Comparison of ENCODE assay signal across 8 worm cellular contexts in genomic region chrII:12738284-12739201, ce11.
TF ChIP-seq lines count a peak whose summit lies in the region.

Gene pisy-1, minus strand, starts transcription at chrII:12738334.

TF ChIP-seq in whole organism, L1 larva, 84 proteins besides CTCF, POLR2A, EP300 and RAD21 (continues in another document):
- TF ChIP-seq xbp-1 (tag; optimal IDR thresholded peaks at IDR 0.05; lab: Kevin White, UChicago) = peak; percentile 60
- TF ChIP-seq efl-1 (optimal IDR thresholded peaks at IDR 0.05; lab: Kevin White, UChicago) = peak; percentile 65 to 86
- TF ChIP-seq efl-1 (GFP tag; optimal IDR thresholded peaks at IDR 0.05 in 1 of 2; lab: Kevin White, UChicago) = peak; percentile 89 to 98
- no peak for TF ChIP-seq fkh-8 (tag; optimal IDR thresholded peaks at IDR 0.05; lab: Kevin White, UChicago)
- no peak for TF ChIP-seq nhr-12 (tag; optimal IDR thresholded peaks at IDR 0.05; lab: Kevin White, UChicago)
- TF ChIP-seq lin-39 (tag; optimal IDR thresholded peaks at IDR 0.05; lab: Kevin White, UChicago) = peak; percentile 34
- no peak for TF ChIP-seq ets-5 (GFP tag; IDR thresholded peaks at IDR 0.05; lab: Robert Waterston, UW)
- TF ChIP-seq F16B12.6 (tag; optimal IDR thresholded peaks at IDR 0.05; lab: Kevin White, UChicago) = peak; percentile 32
- peak in 1 of 2 experiments; percentile 52 for TF ChIP-seq mdl-1 (tag; optimal IDR thresholded peaks at IDR 0.05; lab: Kevin White, UChicago)
- no peak for TF ChIP-seq ces-1 (GFP tag; optimal IDR thresholded peaks at IDR 0.05; lab: Kevin White, UChicago)
- TF ChIP-seq skn-1 (tag; optimal IDR thresholded peaks at IDR 0.05; lab: Kevin White, UChicago) = peak; percentile 68

TF ChIP-seq in whole organism, L2 larva, 48 proteins besides CTCF, POLR2A, EP300 and RAD21 (continues in another document):
- TF ChIP-seq ztf-4 (tag; optimal IDR thresholded peaks at IDR 0.05; lab: Kevin White, UChicago) (no peak), elt-1 (tag; optimal IDR thresholded peaks at IDR 0.05; lab: Kevin White, UChicago) (no peak), ceh-16 (tag; optimal IDR thresholded peaks at IDR 0.05; lab: Kevin White, UChicago) (no peak), F13H6.1 (tag; optimal IDR thresholded peaks at IDR 0.05; lab: Kevin White, UChicago) (no peak), nhr-10 (tag; optimal IDR thresholded peaks at IDR 0.05; lab: Kevin White, UChicago) (no peak), gmeb-1 (tag; optimal IDR thresholded peaks at IDR 0.05; lab: Kevin White, UChicago) (peak; percentile 75), ama-1 (optimal IDR thresholded peaks at IDR 0.05; lab: Kevin White, UChicago) (no peak), lin-11 (tag; optimal IDR thresholded peaks at IDR 0.05; lab: Kevin White, UChicago) (no peak), lin-13 (GFP tag; optimal IDR thresholded peaks at IDR 0.05; lab: Kevin White, UChicago) (peak; percentile 49), nhr-12 (tag; optimal IDR thresholded peaks at IDR 0.05; lab: Kevin White, UChicago) (no peak), unc-55 (GFP tag; optimal IDR thresholded peaks at IDR 0.05; lab: Kevin White, UChicago) (peak; percentile 82), elt-3 (tag; optimal IDR thresholded peaks at IDR 0.05; lab: Kevin White, UChicago) (no peak)

TF ChIP-seq in whole organism, L3 larva, 47 proteins besides CTCF, POLR2A, EP300 and RAD21 (continues in another document):
- peak; percentile 76 for TF ChIP-seq pha-4 (tag; optimal IDR thresholded peaks at IDR 0.05; lab: Kevin White, UChicago)
- TF ChIP-seq nfya-1 (tag; optimal IDR thresholded peaks at IDR 0.05; lab: Kevin White, UChicago; ENCODE audit: insufficient read depth) = no peak
- peak; percentile 77 for TF ChIP-seq lin-15B (tag; optimal IDR thresholded peaks at IDR 0.05; lab: Kevin White, UChicago)
- no peak for TF ChIP-seq nhr-77 (tag; optimal IDR thresholded peaks at IDR 0.05; lab: Kevin White, UChicago)
- TF ChIP-seq lin-39 (tag; optimal IDR thresholded peaks at IDR 0.05; lab: Kevin White, UChicago) = peak; percentile 49
- no peak for TF ChIP-seq nhr-67 (tag; optimal IDR thresholded peaks at IDR 0.05; lab: Kevin White, UChicago)
- no peak for TF ChIP-seq ama-1 (optimal IDR thresholded peaks at IDR 0.05; lab: Kevin White, UChicago)
- peak; percentile 4 for TF ChIP-seq elt-2 (tag; optimal IDR thresholded peaks at IDR 0.05; lab: Kevin White, UChicago)
- peak; percentile 48 for TF ChIP-seq snpc-4 (tag; optimal IDR thresholded peaks at IDR 0.05; lab: Kevin White, UChicago)
- peak; percentile 55 for TF ChIP-seq hmg-11 (tag; optimal IDR thresholded peaks at IDR 0.05; lab: Kevin White, UChicago)
- TF ChIP-seq nhr-28 (tag; optimal IDR thresholded peaks at IDR 0.05; lab: Kevin White, UChicago) = no peak
- TF ChIP-seq egl-5 (tag; optimal IDR thresholded peaks at IDR 0.05; lab: Kevin White, UChicago) = peak; percentile 46

TF ChIP-seq in whole organism, L4 larva, 104 proteins besides CTCF, POLR2A, EP300 and RAD21 (continues in another document):
- TF ChIP-seq unc-62 (GFP tag; optimal IDR thresholded peaks at IDR 0.05 in 1 of 2; lab: Kevin White, UChicago) = peak in 1 of 2 experiments; percentile 2
- TF ChIP-seq unc-62 (tag; optimal IDR thresholded peaks at IDR 0.05; lab: Kevin White, UChicago) = no peak
- no peak for TF ChIP-seq fos-1 (tag; optimal IDR thresholded peaks at IDR 0.05; lab: Kevin White, UChicago)
- TF ChIP-seq tra-1 (GFP tag; IDR thresholded peaks at IDR 0.05; lab: Robert Waterston, UW) = no peak
- peak in 1 of 2 experiments; percentile 79 for TF ChIP-seq lsy-2 (tag; optimal IDR thresholded peaks at IDR 0.05; lab: Kevin White, UChicago)
- peak; percentile 40 for TF ChIP-seq nhr-28 (tag; optimal IDR thresholded peaks at IDR 0.05; lab: Kevin White, UChicago)
- TF ChIP-seq nhr-6 (tag; optimal IDR thresholded peaks at IDR 0.05; lab: Kevin White, UChicago) = peak; percentile 70
- 0 out of 2 replicates have a peak, but pooled peaks have one; percentile 9 for TF ChIP-seq dmd-6 (GFP tag; IDR thresholded peaks at IDR 0.05; lab: Robert Waterston, UW)
- TF ChIP-seq lin-13 (GFP tag; optimal IDR thresholded peaks at IDR 0.05; lab: Kevin White, UChicago) = peak; percentile 50
- TF ChIP-seq dve-1 (tag; optimal IDR thresholded peaks at IDR 0.05; lab: Kevin White, UChicago; ENCODE audit: insufficient read depth) = peak; percentile 51
- no peak for TF ChIP-seq egl-43 (GFP tag; IDR thresholded peaks at IDR 0.05; lab: Robert Waterston, UW)

TF ChIP-seq in whole organism, late embryonic, 69 proteins besides CTCF, POLR2A, EP300 and RAD21:
- TF ChIP-seq ceh-19 (GFP tag; optimal IDR thresholded peaks at IDR 0.05; lab: Kevin White, UChicago) (no peak), hlh-15 (tag; optimal IDR thresholded peaks at IDR 0.05; lab: Kevin White, UChicago) (no peak), hlh-8 (tag; optimal IDR thresholded peaks at IDR 0.05; lab: Kevin White, UChicago) (no peak), odd-2 (tag; optimal IDR thresholded peaks at IDR 0.05; lab: Kevin White, UChicago) (no peak), nfya-1 (tag; optimal IDR thresholded peaks at IDR 0.05; lab: Kevin White, UChicago) (peak; percentile 48), fax-1 (tag; optimal IDR thresholded peaks at IDR 0.05; lab: Kevin White, UChicago) (no peak), ceh-34 (tag; optimal IDR thresholded peaks at IDR 0.05; lab: Kevin White, UChicago) (no peak), hlh-6 (tag; optimal IDR thresholded peaks at IDR 0.05; lab: Kevin White, UChicago) (no peak), hlh-30 (tag; optimal IDR thresholded peaks at IDR 0.05; lab: Kevin White, UChicago; ENCODE audit: insufficient read depth) (peak; percentile 64), unc-42 (tag; optimal IDR thresholded peaks at IDR 0.05; lab: Kevin White, UChicago) (peak; percentile 60)

TF ChIP-seq in whole organism, midembryonic, 9 proteins besides CTCF, POLR2A, EP300 and RAD21:
- TF ChIP-seq klf-2 (GFP tag; conservative IDR thresholded peaks at IDR 0.05; lab: Robert Waterston, UW) (no peak), med-1 (GFP tag; optimal IDR thresholded peaks at IDR 0.05; lab: Kevin White, UChicago; ENCODE audit: insufficient read depth) (no peak), ref-1 (GFP tag; conservative IDR thresholded peaks at IDR 0.05; lab: Robert Waterston, UW) (no peak), T22C8.4 (GFP tag; IDR thresholded peaks at IDR 0.05; lab: Robert Waterston, UW) (no peak), tab-1 (GFP tag; IDR thresholded peaks at IDR 0.05; lab: Robert Waterston, UW) (no peak), cog-1 (tag; optimal IDR thresholded peaks at IDR 0.05; lab: Kevin White, UChicago) (peak; percentile 19), ztf-23 (GFP tag; IDR thresholded peaks at IDR 0.05; lab: Robert Waterston, UW) (no peak)
TF ChIP-seq in whole organism, midembryonic: peak in this region for 1.

TF ChIP-seq in whole organism, mixed stage, embryonic, 35 proteins besides CTCF, POLR2A, EP300 and RAD21:
- peak; percentile 8 for TF ChIP-seq lin-13 (tag; optimal IDR thresholded peaks at IDR 0.05; lab: Kevin White, UChicago)
- TF ChIP-seq tbx-8 (GFP tag; optimal IDR thresholded peaks at IDR 0.05; lab: Kevin White, UChicago) = no peak
- peak; percentile 23 for TF ChIP-seq nhr-237 (tag; optimal IDR thresholded peaks at IDR 0.05; lab: Kevin White, UChicago)
- peak; percentile 1 for TF ChIP-seq hlh-1 (tag; optimal IDR thresholded peaks at IDR 0.05; lab: Kevin White, UChicago)
- TF ChIP-seq mep-1 (tag; optimal IDR thresholded peaks at IDR 0.05; lab: Kevin White, UChicago) = peak; percentile 78
- TF ChIP-seq sem-2 (GFP tag; optimal IDR thresholded peaks at IDR 0.05; lab: Kevin White, UChicago) = no peak
- TF ChIP-seq ces-1 (GFP tag; optimal IDR thresholded peaks at IDR 0.05; lab: Kevin White, UChicago) = peak; percentile 33
- TF ChIP-seq lsy-2 (tag; optimal IDR thresholded peaks at IDR 0.05; lab: Kevin White, UChicago) = peak; percentile 42
- no peak for TF ChIP-seq M03D4.4 (tag; optimal IDR thresholded peaks at IDR 0.05; lab: Kevin White, UChicago)
TF ChIP-seq in whole organism, mixed stage, embryonic: peak in this region for 6.

TF ChIP-seq in whole organism, young adult, 124 proteins besides CTCF, POLR2A, EP300 and RAD21 (continues in another document):
- TF ChIP-seq ceh-58 (GFP tag; IDR thresholded peaks at IDR 0.05; lab: Robert Waterston, UW) (0 out of 2 replicates have a peak, but pooled peaks have one; percentile 6), ceh-40 (GFP tag; IDR thresholded peaks at IDR 0.05; lab: Robert Waterston, UW) (0 out of 2 replicates have a peak, but pooled peaks have one; percentile 16), lin-54 (GFP tag; optimal IDR thresholded peaks at IDR 0.05; lab: Kevin White, UChicago) (peak; percentile 70), lin-35 (GFP tag; optimal IDR thresholded peaks at IDR 0.05; lab: Kevin White, UChicago) (peak in 1 of 3 experiments; percentile 56), cebp-1 (GFP tag; IDR thresholded peaks at IDR 0.05; lab: Robert Waterston, UW) (no peak), cebp-1 (tag; optimal IDR thresholded peaks at IDR 0.05; lab: Kevin White, UChicago) (peak; percentile 51), egl-44 (GFP tag; IDR thresholded peaks at IDR 0.05; lab: Robert Waterston, UW) (no peak), ekl-4 (GFP tag; IDR thresholded peaks at IDR 0.05; lab: Robert Waterston, UW) (no peak), hlh-12 (tag; optimal IDR thresholded peaks at IDR 0.05; lab: Kevin White, UChicago) (no peak), tbp1 (GFP tag; optimal IDR thresholded peaks at IDR 0.05; lab: Kevin White, UChicago) (no peak), T07F8.4 (tag; optimal IDR thresholded peaks at IDR 0.05; lab: Kevin White, UChicago) (no peak), ztf-28 (GFP tag; IDR thresholded peaks at IDR 0.05; lab: Robert Waterston, UW) (no peak), athp-1 (tag; optimal IDR thresholded peaks at IDR 0.05; lab: Kevin White, UChicago) (peak; percentile 18), ztf-26 (tag; optimal IDR thresholded peaks at IDR 0.05; lab: Kevin White, UChicago) (no peak), madf-6 (GFP tag; IDR thresholded peaks at IDR 0.05; lab: Robert Waterston, UW) (peak; percentile 28), D2030.7 (GFP tag; IDR thresholded peaks at IDR 0.05; lab: Robert Waterston, UW) (peak; percentile 31), F52B5.7 (tag; optimal IDR thresholded peaks at IDR 0.05; lab: Kevin White, UChicago) (no peak), B0261.1 (tag; optimal IDR thresholded peaks at IDR 0.05; lab: Kevin White, UChicago) (no peak), pbrm-1 (GFP tag; IDR thresholded peaks at IDR 0.05; lab: Robert Waterston, UW) (peak; percentile 16; the same call in 1 of the 2 replicates), ztf-3 (GFP tag; optimal IDR thresholded peaks at IDR 0.05; lab: Kevin White, UChicago) (no peak), dpl-1 (GFP tag; optimal IDR thresholded peaks at IDR 0.05; lab: Kevin White, UChicago) (peak; percentile 53), chd-7 (tag; optimal IDR thresholded peaks at IDR 0.05; lab: Kevin White, UChicago) (no peak), snpc-1.3 (tag; optimal IDR thresholded peaks at IDR 0.05; lab: Kevin White, UChicago; ENCODE audit: insufficient read depth) (peak; percentile 31), F57C9.4 (tag; optimal IDR thresholded peaks at IDR 0.05; lab: Kevin White, UChicago) (no peak), Y79H2A.3 (GFP tag; conservative IDR thresholded peaks at IDR 0.05; lab: Robert Waterston, UW) (peak; percentile 58; the same call in 1 of the 2 replicates), mxl-1 (tag; optimal IDR thresholded peaks at IDR 0.05; lab: Kevin White, UChicago) (no peak), fkh-3 (tag; optimal IDR thresholded peaks at IDR 0.05; lab: Kevin White, UChicago) (no peak)
